Worm (Caenorhabditis elegans): ENCODE data around the gene C50D2.10.

- TF ChIP-seq mes-4 (tag; optimal IDR thresholded peaks at IDR 0.05) (no peak), somi-1 (GFP tag; optimal IDR thresholded peaks at IDR 0.05) (no peak), bed-2 (GFP tag; IDR thresholded peaks at IDR 0.05) (no peak), B0019.2 (GFP tag; conservative IDR thresholded peaks at IDR 0.05) (no peak), ccch-3 (GFP tag; optimal IDR thresholded peaks at IDR 0.05) (no peak), lin-40 (tag; optimal IDR thresholded peaks at IDR 0.05) (no peak), Y56A3A.18 (GFP tag; IDR thresholded peaks at IDR 0.05) (no peak), ama-1 (optimal IDR thresholded peaks at IDR 0.05) (no peak), ama-1 (GFP tag; optimal IDR thresholded peaks at IDR 0.05) (no peak)
These were observed 33.5 kb upstream of the C50D2.10 start for ce11 chrII:65484-65883.
